Worm (Caenorhabditis elegans) whole organism, L1 larva: ENCODE measurements around the gene F26A1.7.

Experiments
- C34B4.2 ChIP-seq: sonication (generic microtip); optimal IDR thresholded peaks from 2 replicates; lab custom pipeline; 2017; ENCODE audit warnings: mild to moderate bottlenecking, missing genetic modification characterization, missing compliant biosample characterization
- aly-2 ChIP-seq: fragments of 150-350 bp; optimal IDR thresholded peaks from 2 replicates; lab custom pipeline; 2014; ENCODE audit warnings: missing biosample characterization, missing genetic modification characterization
- ceh-63 ChIP-seq: fragments of 200-800 bp; sonication (Bioruptor generic); optimal IDR thresholded peaks from 2 replicates; lab custom pipeline; 2018; ENCODE audit warnings: mild to moderate bottlenecking, missing genetic modification characterization, missing compliant biosample characterization
- ceh-8 ChIP-seq: fragments of 200-800 bp; sonication (Bioruptor generic); optimal IDR thresholded peaks from 2 replicates; lab custom pipeline; 2018; ENCODE audit warnings: mild to moderate bottlenecking, missing genetic modification characterization, moderate library complexity, missing compliant biosample characterization
- ceh-88 ChIP-seq: fragments of 200-800 bp; sonication (Bioruptor generic); IDR thresholded peaks from 2 replicates; pipeline ENCODE4 v1.3.6; 2022; ENCODE audit warnings: missing genetic modification characterization, missing compliant biosample characterization
- dsc-1 ChIP-seq: sonication (generic microtip); optimal IDR thresholded peaks from 2 replicates; lab custom pipeline; 2016; ENCODE audit warnings: mild to moderate bottlenecking, missing genetic modification characterization, missing compliant biosample characterization
- efl-1 ChIP-seq, 4 experiments: fragments of 150-350 bp; optimal IDR thresholded peaks in 3 of 4; peaks in 1 of 4; 1 replicate in 1 of 4; 2 replicates in 3 of 4; lab custom pipeline; 2014; ENCODE audit warnings: missing biosample characterization in 2 of 4, missing genetic modification characterization in 2 of 4, missing genetic modification reagents in 2 of 4
- egl-13 ChIP-seq: sonication (generic microtip); optimal IDR thresholded peaks from 2 replicates; lab custom pipeline; 2016; ENCODE audit warnings: missing genotype, missing genetic modification reagents, missing genetic modification characterization, missing compliant biosample characterization
- egl-27 ChIP-seq, 2 experiments: fragments of 150-350 bp in 1 of 2; sonication (generic microtip); optimal IDR thresholded peaks; 3 replicates each; lab custom pipeline; 2017 to 2018; ENCODE audit warnings: missing biosample characterization in 2 of 2, missing genetic modification characterization in 2 of 2, missing genetic modification reagents in 2 of 2
- elt-2 ChIP-seq: sonication (generic microtip); optimal IDR thresholded peaks from 2 replicates; lab custom pipeline; 2016; ENCODE audit warnings: missing genetic modification characterization, mild to moderate bottlenecking, inconsistent platforms, missing compliant biosample characterization, missing genetic modification reagents
- fkh-10 ChIP-seq: sonication (generic microtip); optimal IDR thresholded peaks from 2 replicates; lab custom pipeline; 2017; ENCODE audit warnings: missing biosample characterization, missing genetic modification reagents, missing genetic modification characterization
- fkh-8 ChIP-seq: sonication (generic microtip); optimal IDR thresholded peaks from 2 replicates; lab custom pipeline; 2016; ENCODE audit warnings: mild to moderate bottlenecking, missing genetic modification characterization, missing compliant biosample characterization
- fos-1 ChIP-seq: fragments of 150-350 bp; optimal IDR thresholded peaks from 2 replicates; lab custom pipeline; 2014; ENCODE audit warnings: missing biosample characterization, missing genetic modification characterization
- hlh-17 ChIP-seq: fragments of 200-800 bp; sonication (Bioruptor generic); optimal IDR thresholded peaks from 2 replicates; lab custom pipeline; 2018; ENCODE audit warnings: missing genetic modification characterization, mild to moderate bottlenecking, missing compliant biosample characterization, moderate library complexity, borderline replicate concordance
- hlh-4 ChIP-seq: sonication (generic microtip); optimal IDR thresholded peaks from 2 replicates; lab custom pipeline; 2016; ENCODE audit warnings: mild to moderate bottlenecking, missing genetic modification characterization, missing compliant biosample characterization
- isw-1 ChIP-seq: fragments of 200-800 bp; sonication (Bioruptor generic); IDR thresholded peaks from 2 replicates; pipeline ENCODE4 v1.3.6; 2022; ENCODE audit warnings: missing genetic modification characterization, missing compliant biosample characterization
- jun-1 ChIP-seq: fragments of 150-350 bp; optimal IDR thresholded peaks from 2 replicates; lab custom pipeline; 2014; ENCODE audit warnings: missing biosample characterization, missing genetic modification reagents, missing genetic modification characterization
- mep-1 ChIP-seq: fragments of 150-350 bp; optimal IDR thresholded peaks from 2 replicates; lab custom pipeline; 2014; ENCODE audit warnings: missing biosample characterization, missing genetic modification characterization
- nhr-12 ChIP-seq: sonication (generic microtip); optimal IDR thresholded peaks from 2 replicates; lab custom pipeline; 2017; ENCODE audit warnings: missing biosample characterization, missing genetic modification characterization
- nhr-237 ChIP-seq: fragments of 150-350 bp; optimal IDR thresholded peaks from 2 replicates; lab custom pipeline; 2014; ENCODE audit warnings: missing biosample characterization, missing genetic modification characterization
- nhr-28 ChIP-seq: fragments of 150-350 bp; optimal IDR thresholded peaks from 2 replicates; lab custom pipeline; 2014; ENCODE audit warnings: missing biosample characterization, missing genetic modification characterization
- nhr-84 ChIP-seq: sonication (generic microtip); optimal IDR thresholded peaks from 2 replicates; lab custom pipeline; 2017; ENCODE audit warnings: missing biosample characterization, missing genetic modification characterization
- rnt-1 ChIP-seq: sonication (generic microtip); optimal IDR thresholded peaks from 2 replicates; lab custom pipeline; 2016; ENCODE audit warnings: mild to moderate bottlenecking, missing genetic modification characterization, moderate library complexity, missing compliant biosample characterization
- skn-1 ChIP-seq: fragments of 150-350 bp; optimal IDR thresholded peaks from 2 replicates; lab custom pipeline; 2014; ENCODE audit warnings: missing biosample characterization, missing genetic modification characterization
- snu-23 ChIP-seq: sonication (generic microtip); optimal IDR thresholded peaks from 2 replicates; lab custom pipeline; 2016; ENCODE audit warnings: missing genetic modification characterization, missing compliant biosample characterization
- sup-37 ChIP-seq: fragments of 200-800 bp; sonication (Bioruptor generic); optimal IDR thresholded peaks from 2 replicates; lab custom pipeline; 2018; ENCODE audit warnings: mild to moderate bottlenecking, missing genetic modification characterization, missing compliant biosample characterization
- tbx-2 ChIP-seq: sonication (generic microtip); optimal IDR thresholded peaks from 2 replicates; lab custom pipeline; 2016; ENCODE audit warnings: missing genetic modification characterization, missing compliant biosample characterization
- unc-30 ChIP-seq: sonication (generic microtip); optimal IDR thresholded peaks from 2 replicates; lab custom pipeline; 2017; ENCODE audit warnings: missing biosample characterization, missing genetic modification characterization
- unc-98 ChIP-seq: fragments of 200-800 bp; sonication (Bioruptor generic); IDR thresholded peaks from 2 replicates; pipeline ENCODE4 v1.3.6; 2022; ENCODE audit warnings: missing genetic modification characterization, missing compliant biosample characterization
- vab-15 ChIP-seq: sonication (generic microtip); optimal IDR thresholded peaks from 2 replicates; lab custom pipeline; 2017; ENCODE audit warnings: missing genotype, mild to moderate bottlenecking, missing genetic modification characterization, missing compliant biosample characterization
- zip-4 ChIP-seq: fragments of 200-800 bp; sonication (Bioruptor generic); optimal IDR thresholded peaks from 2 replicates; lab custom pipeline; 2018; ENCODE audit warnings: mild to moderate bottlenecking, missing genetic modification characterization, moderate library complexity, missing compliant biosample characterization
- ztf-11 ChIP-seq, 2 experiments: sonication (generic microtip); optimal IDR thresholded peaks; 2 replicates each; lab custom pipeline; 2016 to 2017; ENCODE audit warnings: missing genetic modification characterization in 2 of 2, missing biosample characterization in 1 of 2, missing compliant biosample characterization in 1 of 2
- ztf-4 ChIP-seq: fragments of 150-350 bp; optimal IDR thresholded peaks from 2 replicates; lab custom pipeline; 2014; ENCODE audit warnings: missing biosample characterization, missing genetic modification characterization

The F26A1.7 gene

DNA sequence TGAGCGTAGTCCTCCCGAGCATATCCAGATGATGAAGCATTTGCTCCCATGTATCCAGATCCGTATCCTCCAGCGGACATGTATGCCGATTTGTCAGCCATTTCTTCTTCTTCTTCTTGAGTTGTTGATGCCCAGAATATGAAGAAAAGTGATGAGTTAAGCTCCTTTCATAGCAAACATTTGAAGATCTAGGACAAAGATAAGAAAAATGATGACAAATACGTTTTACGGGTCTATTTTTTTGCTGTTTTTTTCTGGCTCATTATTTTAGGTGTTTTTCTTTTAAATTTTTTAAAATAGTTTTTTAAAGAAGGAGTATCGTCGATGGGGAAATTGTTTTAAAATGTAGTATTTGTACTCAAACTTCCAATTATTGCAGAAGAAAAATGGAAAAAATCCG, 10.5 kb upstream of the F26A1.7 start, which contains the start of gene nspd-9:
Gene nspd-9, minus strand, starts transcription at position 101 of the 400 bp plus-strand sequence.
- TF ChIP-seq hlh-17 (no peak), nhr-28 (no peak), vab-15 (tag; lab: Kevin White, UChicago) (no peak), fkh-10 (GFP tag; lab: Kevin White, UChicago) (no peak), efl-1 (optimal IDR thresholded peaks at IDR 0.05; lab: Kevin White, UChicago) (no peak), efl-1 (GFP tag; optimal IDR thresholded peaks at IDR 0.05 in 1 of 2; lab: Kevin White, UChicago) (no peak), nhr-84 (tag; lab: Kevin White, UChicago) (no peak), fkh-8 (tag; lab: Kevin White, UChicago) (no peak)

DNA sequence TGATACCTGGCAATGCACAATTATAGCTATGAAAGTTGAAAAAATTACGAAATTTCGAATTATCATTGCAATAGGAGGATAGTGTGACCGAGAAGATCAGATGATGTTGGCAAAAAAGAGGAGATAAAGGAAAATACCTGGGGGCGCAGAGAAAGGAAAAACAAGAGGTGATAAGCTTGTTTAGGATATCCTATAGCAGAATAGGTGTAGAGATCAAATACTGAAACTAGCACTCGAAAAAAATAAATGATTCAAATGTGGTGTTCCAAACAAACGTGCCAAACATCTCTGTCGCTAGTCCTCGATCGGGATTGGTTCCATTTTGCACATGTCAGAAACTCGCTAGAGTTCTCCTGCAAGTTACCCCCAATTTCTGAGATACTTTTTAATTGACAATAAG, 9.7 kb upstream of the F26A1.7 start, which contains the start of gene F26A1.9:
Gene F26A1.9, minus strand, starts transcription at position 101 of the 400 bp plus-strand sequence.
- TF ChIP-seq ceh-88 (GFP tag; lab: Robert Waterston, UW) = no peak
- TF ChIP-seq unc-30 = no peak
- TF ChIP-seq fkh-10 (GFP tag; lab: Kevin White, UChicago) = no peak
- TF ChIP-seq zip-4 = no peak
- TF ChIP-seq nhr-28 = no peak
- no peak for TF ChIP-seq nhr-84 (tag; lab: Kevin White, UChicago)
- TF ChIP-seq nhr-237 (tag; lab: Kevin White, UChicago) = no peak
- no peak for TF ChIP-seq egl-13 (tag; lab: Kevin White, UChicago)
- no peak for TF ChIP-seq ceh-63 (GFP tag; lab: Kevin White, UChicago)
- TF ChIP-seq unc-98 = no peak
- TF ChIP-seq ztf-4 (tag; lab: Kevin White, UChicago) = no peak
- no peak for TF ChIP-seq isw-1 (GFP tag; lab: Robert Waterston, UW)
- no peak for TF ChIP-seq mep-1
- TF ChIP-seq hlh-4 (tag; lab: Kevin White, UChicago) = no peak

DNA sequence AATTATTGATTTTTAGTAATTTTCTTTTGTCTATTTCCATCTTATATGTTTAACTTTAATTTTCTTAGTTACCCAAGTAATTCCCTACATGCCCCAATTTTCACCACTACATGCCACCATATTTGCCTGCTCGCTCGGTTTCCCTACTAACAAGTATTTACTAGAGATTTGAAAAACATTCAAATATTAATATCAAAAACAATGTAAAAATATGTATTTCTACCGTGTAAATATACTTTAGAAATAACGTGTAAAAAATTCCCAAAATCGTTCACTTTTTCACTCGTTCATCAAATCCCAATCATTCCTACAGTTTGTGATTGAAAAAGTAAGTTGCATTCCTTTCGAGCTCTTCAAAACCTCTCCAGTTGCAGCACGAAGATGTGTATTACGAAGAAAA, 6.9 kb upstream of the F26A1.7 start, which contains the start of gene F26A1.3:
Gene F26A1.3, plus strand, starts transcription at position 301 of the 400 bp plus-strand sequence.
- TF ChIP-seq ceh-8 (GFP tag; lab: Kevin White, UChicago) (no peak), snu-23 (GFP tag; lab: Kevin White, UChicago) (no peak), rnt-1 (tag; lab: Kevin White, UChicago) (no peak), ceh-88 (GFP tag; lab: Robert Waterston, UW) (no peak), jun-1 (tag; lab: Kevin White, UChicago) (no peak), nhr-12 (tag; lab: Kevin White, UChicago) (no peak), C34B4.2 (tag; lab: Kevin White, UChicago) (no peak), egl-27 (tag; optimal IDR thresholded peaks at IDR 0.05; lab: Kevin White, UChicago) (no peak), ztf-11 (tag; optimal IDR thresholded peaks at IDR 0.05; lab: Kevin White, UChicago) (no peak), hlh-4 (tag; lab: Kevin White, UChicago) (no peak), tbx-2 (tag; lab: Kevin White, UChicago) (no peak)

DNA sequence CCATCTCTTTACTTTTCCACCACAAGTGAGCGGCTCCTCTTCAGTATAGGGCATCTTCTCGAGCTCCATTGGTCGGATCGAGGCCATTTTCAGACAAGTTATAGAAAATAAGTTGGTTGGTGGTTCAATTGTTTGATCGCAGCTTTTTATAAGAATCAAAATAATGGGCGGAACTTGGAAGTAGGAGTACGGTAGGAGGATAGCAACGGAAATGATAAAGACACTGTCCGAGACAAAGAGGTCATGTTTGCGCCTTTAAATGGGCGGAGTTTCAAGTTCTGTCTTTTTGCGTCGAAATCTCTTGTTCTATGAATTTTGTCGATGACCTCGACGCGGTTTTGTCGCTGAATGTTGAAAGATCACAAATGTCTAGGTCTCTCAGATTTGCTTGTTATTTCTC, 2.4 kb upstream of the F26A1.7 start, which contains the start of gene F26A1.8:
Gene F26A1.8, minus strand, starts transcription at position 101 of the 400 bp plus-strand sequence.
- TF ChIP-seq skn-1 (tag; lab: Kevin White, UChicago) = no peak

DNA sequence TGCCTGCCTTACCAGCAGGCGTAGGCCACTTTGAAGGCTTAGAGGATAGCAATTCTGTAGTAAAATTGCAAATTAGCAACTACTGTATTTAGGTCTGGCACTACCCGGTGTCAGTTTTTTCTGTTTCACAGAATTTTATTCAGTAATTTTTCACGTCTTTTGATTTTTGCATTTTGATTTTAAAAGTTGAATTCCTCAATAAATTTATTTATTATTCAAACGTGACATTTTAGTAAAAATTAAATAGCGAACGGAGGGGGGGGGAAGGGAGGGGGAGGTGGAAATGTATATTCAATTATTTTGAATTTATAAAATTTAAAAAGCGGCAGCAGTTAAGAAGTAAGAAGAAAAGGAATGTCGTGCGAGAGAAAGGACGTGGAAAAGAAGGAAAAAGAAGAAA, 2.5 kb downstream of the F26A1.7 start, which contains the start of gene F26A1.4:
Gene F26A1.4, plus strand, starts transcription at position 301 of the 400 bp plus-strand sequence.
- no peak for TF ChIP-seq dsc-1 (tag; lab: Kevin White, UChicago)
- no peak for TF ChIP-seq aly-2 (tag; lab: Kevin White, UChicago)
- no peak for TF ChIP-seq sup-37 (GFP tag; lab: Kevin White, UChicago)
- TF ChIP-seq fos-1 (tag; lab: Kevin White, UChicago) = no peak
- TF ChIP-seq efl-1 (optimal IDR thresholded peaks at IDR 0.05; lab: Kevin White, UChicago) = no peak
- no peak for TF ChIP-seq efl-1 (GFP tag; optimal IDR thresholded peaks at IDR 0.05 in 1 of 2; lab: Kevin White, UChicago)
- no peak for TF ChIP-seq elt-2 (tag; lab: Kevin White, UChicago)
- TF ChIP-seq nhr-12 (tag; lab: Kevin White, UChicago) = no peak
